Worm (Caenorhabditis elegans): ENCODE data around the gene mrps-18.C.

DNA sequence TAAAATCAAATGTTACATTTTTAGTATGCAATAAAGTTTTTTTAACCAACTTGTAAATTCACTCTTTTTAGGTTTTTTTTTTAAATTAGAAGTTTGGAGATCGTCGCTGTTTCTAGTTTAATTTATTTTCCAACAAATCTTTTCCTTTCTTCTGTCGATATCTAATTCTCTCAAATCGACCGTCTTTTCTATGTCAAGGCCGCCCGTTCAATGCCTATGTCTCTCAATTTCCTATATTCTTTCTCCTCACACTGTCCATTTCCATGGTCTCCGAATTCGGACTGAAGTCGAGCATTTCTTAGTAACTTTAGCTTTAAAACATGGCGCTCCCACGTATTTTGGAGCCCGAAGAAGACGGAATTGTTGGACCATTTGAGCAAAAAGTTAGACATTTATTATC is 19.4 kb upstream of the mrps-18.C start, which contains the start of the genes T14B4.5 and T14B4.20:
- TF ChIP-seq dpl-1 (GFP tag; optimal IDR thresholded peaks at IDR 0.05) (no peak), lin-35 (GFP tag; optimal IDR thresholded peaks at IDR 0.05) (no peak), nhr-11 (tag; optimal IDR thresholded peaks at IDR 0.05) (no peak), sox-4 (tag; optimal IDR thresholded peaks at IDR 0.05) (no peak)
